Worm (Caenorhabditis elegans) whole organism, L4/young adult: ENCODE data around the gene T16G1.5.

Experiments used
- W03F9.2 ChIP-seq: fragments of 150-350 bp; optimal IDR thresholded peaks from 2 replicates; lab custom pipeline; 2014; ENCODE audit warnings: missing biosample characterization, missing genetic modification characterization
- dao-5 ChIP-seq: sonication (generic microtip); optimal IDR thresholded peaks from 2 replicates; lab custom pipeline; 2016; ENCODE audit warnings: missing genotype, missing genetic modification characterization, moderate library complexity, missing compliant biosample characterization
- him-1 ChIP-seq: sonication (generic microtip); optimal IDR thresholded peaks from 2 replicates; lab custom pipeline; 2016; ENCODE audit warnings: missing genotype, missing genetic modification reagents, missing genetic modification characterization, missing compliant biosample characterization

DNA sequence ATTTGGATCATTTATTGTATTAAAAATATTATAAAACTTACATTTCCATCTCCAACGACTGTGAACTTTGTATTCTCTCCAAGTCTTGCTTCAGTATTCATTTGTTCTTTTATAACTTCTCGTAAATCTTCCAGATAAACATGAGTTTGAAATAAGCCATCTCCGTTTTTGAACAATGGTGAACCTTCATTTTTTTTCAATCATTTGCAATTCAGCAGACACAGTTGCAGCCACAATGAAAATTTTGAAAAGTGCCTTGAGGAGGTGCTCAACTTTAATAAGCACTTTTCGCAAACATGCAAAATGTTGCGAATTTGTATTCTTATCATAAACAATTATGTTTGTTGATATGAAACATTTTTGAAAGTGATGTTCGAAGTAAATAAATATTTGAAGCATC is 4.9 kb upstream of the T16G1.5 start, which contains the start of gene T16G1.3:
- TF ChIP-seq him-1: no peak
- no peak for TF ChIP-seq W03F9.2 (tag; lab: Kevin White, UChicago)
- TF ChIP-seq dao-5 (tag; lab: Kevin White, UChicago): no peak
